Worm (Caenorhabditis elegans) whole organism, mixed stage, embryonic: ENCODE measurements around the gene twk-35.

ENCODE experiments used
- elt-3 ChIP-seq: fragments of 150-350 bp; optimal IDR thresholded peaks from 2 replicates; lab custom pipeline; 2014; ENCODE audit warnings: missing biosample characterization, missing genetic modification characterization
- lsy-2 ChIP-seq: fragments of 150-350 bp; optimal IDR thresholded peaks from 2 replicates; lab custom pipeline; 2014; ENCODE audit warnings: missing biosample characterization, missing genetic modification characterization
- mls-2 ChIP-seq: sonication (generic microtip); optimal IDR thresholded peaks from 2 replicates; lab custom pipeline; 2016; ENCODE audit warnings: mild to moderate bottlenecking, missing genetic modification characterization, moderate library complexity, missing compliant biosample characterization
- nhr-237 ChIP-seq: fragments of 150-350 bp; optimal IDR thresholded peaks from 2 replicates; lab custom pipeline; 2014; ENCODE audit warnings: missing biosample characterization, missing genetic modification characterization
- snpc-4 ChIP-seq: fragments of 150-350 bp; optimal IDR thresholded peaks from 2 replicates; lab custom pipeline; 2014; ENCODE audit warnings: missing biosample characterization, missing genetic modification characterization

DNA sequence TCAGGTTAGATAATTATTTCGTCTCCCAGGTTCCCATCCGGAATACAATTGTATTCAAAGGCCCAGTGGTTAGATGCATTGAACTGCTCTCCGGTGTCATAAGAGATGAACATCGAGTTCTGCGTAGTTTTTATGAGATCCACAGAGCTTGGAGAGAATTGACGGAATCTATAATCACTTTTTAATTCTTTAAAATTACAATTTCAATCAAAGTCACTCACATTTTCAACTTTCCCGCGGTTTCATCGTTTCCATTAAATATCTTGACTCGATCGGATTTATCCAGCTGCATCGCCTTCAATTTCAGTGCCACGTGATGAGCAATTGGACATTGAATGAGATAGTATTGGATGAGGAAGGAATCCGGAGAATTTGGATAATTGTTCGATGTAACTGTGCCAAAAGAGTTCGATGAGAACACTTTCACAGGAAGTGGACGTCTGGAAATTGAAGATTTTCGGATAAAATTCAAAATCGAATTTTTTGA is 15.0 kb upstream of the twk-35 start:
- no peak for TF ChIP-seq elt-3
- no peak for TF ChIP-seq snpc-4 (tag; lab: Kevin White, UChicago)
- no peak for TF ChIP-seq mls-2 (tag; lab: Kevin White, UChicago)
- no peak for TF ChIP-seq nhr-237 (tag; lab: Kevin White, UChicago)
- no peak for TF ChIP-seq lsy-2 (tag; lab: Kevin White, UChicago)
